Fruit fly (Drosophila melanogaster) S2 (cell line): ENCODE data around the gene Cox11.

Experiments used
- CG8478 ChIP-seq: fragments of >200 bp; optimal IDR thresholded peaks from 2 replicates; lab custom pipeline; 2018
- CTCF ChIP-seq, 2 experiments: fragments of >200 bp; optimal IDR thresholded peaks; 2 replicates each; lab custom pipeline; 2018

dm6 chr2L:5479971-5480370 lies 46.8 kb upstream of the Cox11 start:
- TF ChIP-seq CG8478 (lab: Kevin White, UChicago) (no peak), CTCF (optimal IDR thresholded peaks at IDR 0.05; lab: Kevin White, UChicago) (no peak)
